Fruit fly (Drosophila melanogaster) whole organism, wandering third instar larva: ENCODE data around the gene CG42374.

Source experiments
- Abd-B ChIP-seq: fragments of >200 bp; optimal IDR thresholded peaks from 2 replicates; lab custom pipeline; 2017; ENCODE audit warnings: missing biosample characterization, missing genetic modification characterization
- CG32264 ChIP-seq: fragments of 200-800 bp; sonication (Bioruptor generic); optimal IDR thresholded peaks from 2 replicates; lab custom pipeline; 2016; ENCODE audit warnings: missing biosample characterization, missing genetic modification characterization
- Dfd ChIP-seq: fragments of >200 bp; optimal IDR thresholded peaks from 2 replicates; lab custom pipeline; 2017; ENCODE audit warnings: missing biosample characterization, missing genetic modification characterization
- Dif ChIP-seq: fragments of 200-275, 200-300 bp; sonication (Bioruptor generic); optimal IDR thresholded peaks from 2 replicates; lab custom pipeline; 2018; ENCODE audit warnings: missing biosample characterization, missing genetic modification characterization; ENCODE audit not compliant: partially characterized antibody
- GATAd ChIP-seq: sonication (Bioruptor generic); optimal IDR thresholded peaks from 2 replicates; lab custom pipeline; 2016; ENCODE audit warnings: missing biosample characterization, missing genetic modification characterization
- HLH106 ChIP-seq: fragments of 200-800 bp; optimal IDR thresholded peaks from 3 replicates; lab custom pipeline; 2019; ENCODE audit warnings: missing biosample characterization, mild to moderate bottlenecking, missing genetic modification characterization, moderate library complexity
- Hnf4 ChIP-seq: fragments of 200-800 bp; sonication (Bioruptor generic); optimal IDR thresholded peaks from 2 replicates; lab custom pipeline; 2016; ENCODE audit warnings: missing biosample characterization, mild to moderate bottlenecking, missing genetic modification characterization
- Hr78 ChIP-seq: fragments of >200 bp; optimal IDR thresholded peaks from 2 replicates; lab custom pipeline; 2017; ENCODE audit warnings: missing biosample characterization, missing genetic modification characterization
- Jra ChIP-seq: sonication (Bioruptor generic); optimal IDR thresholded peaks from 2 replicates; lab custom pipeline; 2016; ENCODE audit warnings: missing biosample characterization, missing genetic modification characterization
- Myc ChIP-seq: fragments of >200 bp; optimal IDR thresholded peaks from 2 replicates; lab custom pipeline; 2017
- OdsH ChIP-seq: fragments of 200-800 bp; sonication (Bioruptor generic); optimal IDR thresholded peaks from 2 replicates; lab custom pipeline; 2016; ENCODE audit warnings: missing biosample characterization, mild to moderate bottlenecking, missing genetic modification characterization
- Rel ChIP-seq, 2 experiments: fragments of 200-800 bp; sonication (Bioruptor generic) in 1 of 2; optimal IDR thresholded peaks; 2 replicates in 1 of 2; 3 replicates in 1 of 2; lab custom pipeline; 2016 to 2019; ENCODE audit warnings: mild to moderate bottlenecking in 2 of 2, missing biosample characterization in 2 of 2, missing genetic modification characterization in 2 of 2, moderate library complexity in 1 of 2
- Sp1 ChIP-seq: fragments of 200-800 bp; sonication (Bioruptor generic); optimal IDR thresholded peaks from 3 replicates; lab custom pipeline; 2019; ENCODE audit warnings: missing biosample characterization, mild to moderate bottlenecking, missing genetic modification characterization, moderate library complexity
- Vsx2 ChIP-seq: fragments of 200-300, 225-300 bp; sonication (Bioruptor generic); optimal IDR thresholded peaks from 2 replicates; lab custom pipeline; 2018; ENCODE audit warnings: missing biosample characterization, missing genetic modification characterization; ENCODE audit not compliant: partially characterized antibody
- br ChIP-seq: fragments of 200-800 bp; sonication (Bioruptor generic); optimal IDR thresholded peaks from 2 replicates; lab custom pipeline; 2016; ENCODE audit warnings: missing biosample characterization, missing genetic modification characterization
- brk ChIP-seq: fragments of 200-800 bp; sonication (Bioruptor generic); optimal IDR thresholded peaks from 2 replicates; lab custom pipeline; 2016; ENCODE audit warnings: missing biosample characterization, mild to moderate bottlenecking, missing genetic modification characterization
- dl ChIP-seq, 2 experiments: fragments of 175-275, 200-275 bp in 1 of 2; fragments of 200-275 bp in 1 of 2; sonication (Bioruptor generic); optimal IDR thresholded peaks; lab custom pipeline; 2018; ENCODE audit warnings: mild to moderate bottlenecking in 2 of 2, missing biosample characterization in 2 of 2, missing genetic modification characterization in 2 of 2, moderate library complexity in 2 of 2; ENCODE audit not compliant: partially characterized antibody in 2 of 2, insufficient read depth in 1 of 2
- dmrt93B ChIP-seq: fragments of 200-800 bp; sonication (Bioruptor generic); optimal IDR thresholded peaks from 2 replicates; lab custom pipeline; 2018; ENCODE audit warnings: missing biosample characterization, mild to moderate bottlenecking, missing genetic modification characterization
- ey ChIP-seq: fragments of 200-800 bp; sonication (Bioruptor generic); optimal IDR thresholded peaks from 2 replicates; lab custom pipeline; 2016; ENCODE audit warnings: missing biosample characterization, missing genetic modification characterization
- foxo ChIP-seq, 2 experiments: fragments of 200-800 bp; sonication (Bioruptor generic); optimal IDR thresholded peaks; 2 replicates in 1 of 2; 3 replicates in 1 of 2; lab custom pipeline; 2016 to 2017; ENCODE audit warnings: missing biosample characterization in 2 of 2, missing genetic modification characterization in 2 of 2
- fru ChIP-seq: fragments of 200-800 bp; sonication (Bioruptor generic); optimal IDR thresholded peaks from 3 replicates; lab custom pipeline; 2016; ENCODE audit warnings: missing biosample characterization, mild to moderate bottlenecking, missing genetic modification characterization
- h ChIP-seq: fragments of 200-800 bp; sonication (Bioruptor generic); optimal IDR thresholded peaks from 3 replicates; lab custom pipeline; 2016; ENCODE audit warnings: missing biosample characterization, mild to moderate bottlenecking, missing genetic modification characterization
- jim ChIP-seq: fragments of 175-275, 200-325 bp; sonication (Bioruptor generic); optimal IDR thresholded peaks from 2 replicates; lab custom pipeline; 2016; ENCODE audit warnings: missing biosample characterization, mild to moderate bottlenecking, missing genetic modification characterization
- lola ChIP-seq: fragments of >200 bp; optimal IDR thresholded peaks from 2 replicates; lab custom pipeline; 2017; ENCODE audit warnings: missing biosample characterization, missing genetic modification characterization
- pan ChIP-seq: fragments of >200 bp; optimal IDR thresholded peaks from 2 replicates; lab custom pipeline; 2017
- psq ChIP-seq: fragments of 200-800 bp; sonication (Bioruptor generic); optimal IDR thresholded peaks from 3 replicates; lab custom pipeline; 2017; ENCODE audit warnings: missing biosample characterization, mild to moderate bottlenecking, missing genetic modification characterization, moderate library complexity
- rgr ChIP-seq: fragments of 200-800 bp; sonication (Bioruptor generic); optimal IDR thresholded peaks from 3 replicates; lab custom pipeline; 2016; ENCODE audit warnings: missing biosample characterization, mild to moderate bottlenecking, missing genetic modification characterization
- sage ChIP-seq: fragments of 200-800 bp; sonication (Bioruptor generic); optimal IDR thresholded peaks from 2 replicates; lab custom pipeline; 2016; ENCODE audit warnings: missing biosample characterization, mild to moderate bottlenecking, missing genetic modification characterization
- sv ChIP-seq: fragments of 200-800 bp; sonication (Bioruptor generic); optimal IDR thresholded peaks from 3 replicates; lab custom pipeline; 2016; ENCODE audit warnings: missing biosample characterization, missing genetic modification characterization
- tai ChIP-seq: sonication (Bioruptor generic); optimal IDR thresholded peaks from 2 replicates; lab custom pipeline; 2016; ENCODE audit warnings: missing biosample characterization, missing genetic modification characterization
- usp ChIP-seq: fragments of >200 bp; optimal IDR thresholded peaks from 2 replicates; lab custom pipeline; 2017; ENCODE audit warnings: missing biosample characterization, missing genetic modification characterization
- woc ChIP-seq: sonication (Bioruptor generic); optimal IDR thresholded peaks from 2 replicates; lab custom pipeline; 2016; ENCODE audit warnings: missing biosample characterization, mild to moderate bottlenecking, missing genetic modification characterization

CG42374 gene

dm6 chr3L:19234922-19235702, 28.5 kb upstream of the CG42374 start, which contains the start of gene fz2:
Gene fz2, minus strand, starts transcription at chr3L:19235373.
- TF ChIP-seq h (GFP tag; lab: Kevin White, UChicago) (no peak), woc (no peak), Abd-B (GFP tag; lab: Kevin White, UChicago) (no peak), Rel (GFP tag; optimal IDR thresholded peaks at IDR 0.05; lab: Kevin White, UChicago) (no peak), Rel (tag; optimal IDR thresholded peaks at IDR 0.05; lab: Kevin White, UChicago) (no peak), tai (GFP tag; lab: Kevin White, UChicago) (no peak)

- TF ChIP-seq h (GFP tag; lab: Kevin White, UChicago) = no peak
- no peak for TF ChIP-seq rgr (GFP tag; lab: Kevin White, UChicago)
- no peak for TF ChIP-seq Vsx2
- no peak for TF ChIP-seq pan (lab: Kevin White, UChicago)
- TF ChIP-seq Dif (GFP tag; lab: Kevin White, UChicago) = no peak
- no peak for TF ChIP-seq ey (GFP tag; lab: Kevin White, UChicago)
- TF ChIP-seq Hnf4 (GFP tag; lab: Kevin White, UChicago) = no peak
- TF ChIP-seq GATAd (GFP tag; lab: Kevin White, UChicago) = no peak
- no peak for TF ChIP-seq brk (GFP tag; lab: Kevin White, UChicago)
- TF ChIP-seq Rel (GFP tag; optimal IDR thresholded peaks at IDR 0.05; lab: Kevin White, UChicago) = no peak
- no peak for TF ChIP-seq Rel (tag; optimal IDR thresholded peaks at IDR 0.05; lab: Kevin White, UChicago)
- no peak for TF ChIP-seq CG32264 (GFP tag; lab: Kevin White, UChicago)
- TF ChIP-seq br (GFP tag; lab: Kevin White, UChicago) = no peak
- no peak for TF ChIP-seq Sp1 (GFP tag; lab: Kevin White, UChicago)
- TF ChIP-seq, all 38 proteins: peak for 0
These were observed 27.5 kb upstream of the CG42374 start, which contains the start of gene CG33647 for dm6 chr3L:19236060-19236459. Gene CG33647, plus strand, starts transcription at chr3L:19236360.

- TF ChIP-seq usp (no peak), br (GFP tag; lab: Kevin White, UChicago) (no peak), HLH106 (tag; lab: Kevin White, UChicago) (no peak), psq (no peak), Rel (GFP tag; optimal IDR thresholded peaks at IDR 0.05; lab: Kevin White, UChicago) (no peak), Rel (tag; optimal IDR thresholded peaks at IDR 0.05; lab: Kevin White, UChicago) (no peak), Myc (no peak), Dfd (no peak), sv (no peak), foxo (GFP tag; optimal IDR thresholded peaks at IDR 0.05; lab: Kevin White, UChicago) (no peak), lola (GFP tag; lab: Kevin White, UChicago) (no peak), dl (GFP tag; optimal IDR thresholded peaks at IDR 0.05; lab: Kevin White, UChicago; ENCODE audit: insufficient read depth in 1 of 2, partially characterized antibody in 2 of 2) (no peak), ey (GFP tag; lab: Kevin White, UChicago) (no peak), Jra (no peak)
These were observed 27.0 kb upstream of the CG42374 start for dm6 chr3L:19236554-19236953.

dm6 chr3L:19237780-19238179, 25.8 kb upstream of the CG42374 start:
- TF ChIP-seq Sp1 (GFP tag; lab: Kevin White, UChicago) = no peak
- no peak for TF ChIP-seq Myc
- no peak for TF ChIP-seq OdsH (GFP tag; lab: Kevin White, UChicago)
- TF ChIP-seq Rel (GFP tag; optimal IDR thresholded peaks at IDR 0.05; lab: Kevin White, UChicago) = no peak
- no peak for TF ChIP-seq Rel (tag; optimal IDR thresholded peaks at IDR 0.05; lab: Kevin White, UChicago)
- no peak for TF ChIP-seq Dfd
- TF ChIP-seq Abd-B (GFP tag; lab: Kevin White, UChicago) = no peak
- no peak for TF ChIP-seq dmrt93B (GFP tag; lab: Kevin White, UChicago)
- TF ChIP-seq tai (GFP tag; lab: Kevin White, UChicago) = no peak
- TF ChIP-seq rgr (GFP tag; lab: Kevin White, UChicago) = no peak
- no peak for TF ChIP-seq jim (GFP tag; lab: Kevin White, UChicago)

- no peak for TF ChIP-seq dmrt93B (GFP tag; lab: Kevin White, UChicago)
- TF ChIP-seq foxo (GFP tag; optimal IDR thresholded peaks at IDR 0.05; lab: Kevin White, UChicago) = no peak
- TF ChIP-seq OdsH (GFP tag; lab: Kevin White, UChicago) = no peak
- TF ChIP-seq rgr (GFP tag; lab: Kevin White, UChicago) = no peak
- TF ChIP-seq pan (lab: Kevin White, UChicago) = no peak
- no peak for TF ChIP-seq usp
- TF ChIP-seq jim (GFP tag; lab: Kevin White, UChicago) = no peak
- no peak for TF ChIP-seq dl (GFP tag; optimal IDR thresholded peaks at IDR 0.05; lab: Kevin White, UChicago; ENCODE audit: insufficient read depth in 1 of 2, partially characterized antibody in 2 of 2)
- TF ChIP-seq fru = no peak
- no peak for TF ChIP-seq sage
- no peak for TF ChIP-seq brk (GFP tag; lab: Kevin White, UChicago)
- TF ChIP-seq sv = no peak
- TF ChIP-seq Rel (GFP tag; optimal IDR thresholded peaks at IDR 0.05; lab: Kevin White, UChicago) = no peak
- TF ChIP-seq Rel (tag; optimal IDR thresholded peaks at IDR 0.05; lab: Kevin White, UChicago) = no peak
- TF ChIP-seq Hr78 = no peak
- no peak for TF ChIP-seq Myc
- no peak for TF ChIP-seq Abd-B (GFP tag; lab: Kevin White, UChicago)
- TF ChIP-seq, all 38 proteins: peak for 0
These were observed 11.9 kb upstream of the CG42374 start for dm6 chr3L:19251643-19252042.
